Fruit fly (Drosophila melanogaster) ovary, adult (tissue): ENCODE data around the gene CG14200.

Experiments used
- CG17801 ChIP-seq: fragments of 200-800 bp; optimal IDR thresholded peaks from 2 replicates; lab custom pipeline; 2019; ENCODE audit warnings: missing biosample characterization, mild to moderate bottlenecking, missing genetic modification characterization, moderate library complexity; ENCODE audit not compliant: partially characterized antibody

The CG14200 gene

DNA sequence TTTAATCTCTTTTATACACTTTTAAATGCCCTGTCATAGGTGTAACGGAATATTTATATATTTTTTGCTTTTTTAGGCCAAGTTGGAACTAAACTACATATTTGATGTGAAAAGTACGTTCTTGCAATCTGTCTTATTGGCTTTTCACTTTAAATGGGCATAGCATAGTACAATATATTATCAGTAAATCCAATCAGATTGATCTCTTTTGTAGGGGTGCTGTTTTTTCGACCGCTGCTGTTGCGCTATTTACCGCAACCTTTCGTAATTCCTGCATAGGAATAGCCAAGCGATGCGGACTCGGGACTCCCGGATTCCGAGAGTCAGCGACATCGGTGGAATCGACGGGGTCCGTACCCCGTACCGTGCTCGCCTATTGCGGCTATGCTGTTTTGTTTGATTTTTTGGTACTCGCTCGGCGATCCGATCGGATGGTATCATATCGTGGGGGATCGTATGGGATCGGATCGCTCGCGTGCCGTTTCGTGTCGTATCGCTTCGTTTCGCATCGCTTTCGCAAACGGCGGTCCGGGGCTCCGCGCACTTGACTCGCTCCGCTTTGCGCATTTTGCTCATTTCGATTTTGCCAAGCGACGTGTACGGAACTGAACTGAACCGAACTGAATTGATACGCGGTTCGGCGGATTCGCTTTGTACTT, 2.6 kb downstream of the CG14200 start:
- peak; percentile 60 for TF ChIP-seq CG17801 (GFP tag; lab: Kevin White, UChicago)

DNA sequence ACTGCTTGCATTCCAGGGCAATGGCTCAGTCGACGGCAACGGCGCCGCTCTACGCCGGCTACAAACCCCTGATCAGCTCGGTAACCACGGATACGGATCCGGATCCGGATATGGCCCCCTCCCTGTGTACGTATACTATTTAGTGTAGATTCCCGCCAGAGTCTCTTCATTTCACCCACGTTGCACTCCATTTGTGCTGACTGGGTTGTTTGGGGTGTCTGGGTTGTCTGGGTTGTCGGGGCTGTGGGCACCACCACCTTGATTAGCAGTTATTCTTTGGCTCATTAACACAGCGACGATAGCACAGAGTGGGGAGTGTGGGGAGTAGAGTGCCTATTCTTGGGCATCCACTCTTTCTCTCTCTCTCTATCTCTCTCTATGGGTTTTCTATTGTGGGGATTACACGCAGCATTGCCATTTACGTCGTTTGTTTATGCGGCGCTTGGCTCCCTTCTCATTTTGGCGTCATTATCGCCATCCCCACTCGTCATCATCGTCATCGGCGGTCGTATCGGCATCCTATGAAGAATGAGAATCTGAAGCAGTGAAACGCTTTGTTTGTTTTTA, 3.5 kb downstream of the CG14200 start:
- TF ChIP-seq CG17801 (GFP tag; lab: Kevin White, UChicago): no peak

dm6 chrX:19501274-19501673, 6.0 kb downstream of the CG14200 start:
- no peak for TF ChIP-seq CG17801 (GFP tag; lab: Kevin White, UChicago)

DNA sequence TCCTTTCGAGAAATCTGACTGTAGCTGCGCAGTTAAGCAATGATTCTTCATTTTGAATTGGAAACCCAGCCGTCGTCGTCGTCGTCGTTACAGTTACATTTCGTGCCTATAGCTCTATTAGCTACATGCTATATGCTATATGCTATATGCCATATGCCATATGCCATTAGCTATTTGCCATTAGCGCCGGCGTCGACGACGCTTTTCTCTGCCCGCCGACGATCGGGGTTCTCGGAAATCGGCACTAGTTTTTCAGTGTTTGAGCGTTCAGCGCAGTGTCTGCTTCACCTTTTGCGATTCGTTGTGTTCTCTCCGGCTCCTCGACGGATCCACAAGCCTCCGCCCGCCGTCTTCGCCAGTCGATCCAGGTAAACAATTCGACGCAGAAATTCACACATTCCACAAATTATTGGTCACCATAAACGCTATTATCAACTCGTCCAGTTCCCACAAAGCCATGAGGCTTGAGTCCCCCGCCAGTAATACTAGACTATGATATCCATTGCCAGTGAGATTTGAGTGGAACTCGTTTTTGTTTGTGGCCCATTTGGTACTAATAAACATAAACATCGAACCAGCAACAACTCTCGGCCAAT, 9.0 kb downstream of the CG14200 start:
- TF ChIP-seq CG17801 (GFP tag; lab: Kevin White, UChicago): no peak

- peak; percentile 71 for TF ChIP-seq CG17801 (GFP tag; lab: Kevin White, UChicago)
These were observed 10.3 kb downstream of the CG14200 start for dm6 chrX:19505334-19506185.

- no peak for TF ChIP-seq CG17801 (GFP tag; lab: Kevin White, UChicago)
These were observed 14.9 kb downstream of the CG14200 start for dm6 chrX:19510204-19510603.

DNA sequence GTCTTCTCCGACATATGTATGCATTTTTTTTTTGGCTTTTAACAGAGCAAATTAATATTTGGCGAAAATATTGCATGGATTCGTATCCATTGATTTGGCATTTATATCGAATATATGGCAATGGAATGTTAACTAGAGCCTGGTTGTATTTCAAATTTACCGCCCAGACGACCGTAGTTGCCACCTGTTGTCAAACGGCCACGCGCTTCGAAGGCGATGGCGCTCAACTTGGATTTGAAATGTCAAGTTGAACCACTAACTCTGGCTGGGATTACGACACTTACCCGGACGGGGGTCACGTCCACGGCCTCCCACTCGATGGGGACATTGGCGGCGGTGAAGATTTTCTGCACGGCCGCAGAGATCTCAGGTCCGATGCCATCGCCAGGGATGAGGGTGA, 25.1 kb downstream of the CG14200 start:
- TF ChIP-seq CG17801 (GFP tag; lab: Kevin White, UChicago): no peak

DNA sequence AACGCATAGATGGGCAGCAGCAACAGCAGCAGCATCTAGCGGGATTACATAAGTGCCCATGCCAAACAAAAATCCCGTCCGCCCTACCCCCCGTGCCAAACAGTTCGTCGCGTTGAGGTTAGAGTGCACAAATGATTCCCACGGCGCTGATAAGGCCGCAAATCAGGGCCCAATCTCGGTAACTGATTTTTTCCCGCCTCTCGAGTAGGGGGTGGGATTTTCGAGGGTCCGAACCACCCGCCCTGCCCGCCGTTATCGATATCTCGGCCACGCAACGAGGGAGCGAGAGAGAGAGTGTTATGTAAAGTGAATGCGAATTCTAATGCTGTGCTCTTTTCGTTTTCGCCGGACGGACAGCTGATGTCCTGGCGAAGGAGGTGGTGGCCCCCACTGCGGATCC, 25.6 kb downstream of the CG14200 start:
- no peak for TF ChIP-seq CG17801 (GFP tag; lab: Kevin White, UChicago)

DNA sequence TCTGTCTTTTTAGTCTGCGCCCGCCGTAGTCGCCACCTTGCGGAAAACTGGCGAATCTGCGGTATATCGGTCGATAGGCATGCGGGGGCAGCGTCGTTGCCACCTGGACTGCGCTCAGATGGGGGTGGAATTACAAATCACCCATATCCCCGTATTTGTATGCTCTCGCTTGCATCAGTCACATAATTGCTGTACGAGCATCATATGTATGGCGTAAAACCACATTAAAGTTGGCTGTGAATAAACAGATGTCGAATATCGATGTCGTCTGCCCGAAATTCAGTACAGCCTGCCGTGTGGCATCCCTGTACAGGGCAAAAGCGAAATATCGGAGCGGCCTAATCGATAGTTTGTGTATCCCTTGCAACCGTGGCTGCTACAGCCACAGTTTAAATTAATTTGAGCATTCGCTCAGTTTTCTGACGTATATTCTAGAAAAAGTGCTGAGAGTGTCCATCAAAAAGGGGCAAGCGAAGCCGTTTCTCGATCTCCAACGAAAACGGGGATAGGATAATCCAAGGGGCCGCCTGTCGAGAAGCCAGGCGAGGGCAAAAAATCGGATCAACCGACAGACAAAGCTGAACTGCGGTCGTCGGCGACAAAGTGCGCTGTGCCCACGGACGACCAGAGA, 26.6 kb downstream of the CG14200 start, which contains the start of the genes Idh3a and CoRest:
Gene Idh3a (minus strand): TSS at position 58 of the 631 bp plus-strand sequence.
Gene CoRest (plus strand): TSS at position 177 of the 631 bp plus-strand sequence.
- no peak for TF ChIP-seq CG17801 (GFP tag; lab: Kevin White, UChicago)

DNA sequence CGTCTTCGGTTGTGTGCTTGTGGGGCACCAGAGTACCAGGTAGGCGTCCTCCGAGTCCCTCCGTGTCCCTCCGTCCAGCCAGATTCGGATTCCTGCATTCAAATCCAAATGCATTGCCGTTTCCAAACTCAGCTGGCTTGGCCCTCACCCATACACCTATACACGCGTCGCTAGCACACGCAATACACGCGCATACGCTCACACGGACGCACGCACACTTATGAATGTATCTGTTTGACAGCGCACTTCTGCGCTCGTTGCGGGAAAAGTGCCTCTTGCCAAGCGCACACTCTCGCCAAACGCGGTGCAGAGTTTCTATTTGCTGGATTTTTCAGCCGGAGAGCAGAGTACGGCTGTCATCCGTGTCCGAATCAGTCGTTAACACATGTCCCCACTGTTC, 27.3 kb downstream of the CG14200 start:
- TF ChIP-seq CG17801 (GFP tag; lab: Kevin White, UChicago): no peak

DNA sequence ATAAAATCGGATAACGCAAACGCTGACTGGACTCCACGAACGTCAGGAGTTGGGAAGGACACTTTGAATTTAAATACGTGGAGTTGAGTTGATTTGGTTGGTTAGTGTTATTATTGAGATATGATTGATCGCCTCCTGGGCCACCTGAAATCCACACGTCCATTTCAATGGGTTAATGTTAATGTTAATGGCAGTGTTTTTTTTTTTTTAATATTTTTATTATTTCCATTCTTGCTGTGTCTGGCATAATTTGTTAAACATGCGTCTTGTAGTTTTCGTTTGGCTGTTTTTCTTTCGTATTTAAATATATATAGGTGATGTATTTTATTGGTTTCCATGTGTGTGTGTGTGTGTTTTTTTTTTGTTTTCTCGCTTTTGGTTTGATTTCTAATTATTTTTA, 36.3 kb downstream of the CG14200 start, which contains the start of gene CG12231:
Gene CG12231 (minus strand): TSS at position 101 of the 400 bp plus-strand sequence.
- TF ChIP-seq CG17801 (GFP tag; lab: Kevin White, UChicago): no peak

DNA sequence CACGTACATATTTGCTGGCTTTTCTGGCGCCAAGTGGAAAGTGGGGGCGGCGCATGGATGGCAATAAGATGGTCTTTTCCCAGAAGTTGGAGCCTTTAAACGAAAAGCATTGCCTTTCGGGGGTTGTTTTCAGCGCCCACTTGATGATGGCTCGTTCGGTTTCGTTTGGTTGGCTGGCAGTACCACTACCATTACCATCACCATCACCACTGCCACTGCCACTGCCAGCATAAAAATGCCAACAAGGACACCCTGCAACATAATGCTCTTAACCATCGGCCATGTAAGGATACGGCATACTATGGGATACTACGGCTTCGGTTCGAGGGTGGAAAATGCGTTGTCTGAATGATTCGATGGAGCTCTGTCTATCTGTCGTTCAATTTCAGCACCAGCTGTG, 40.1 kb downstream of the CG14200 start:
- no peak for TF ChIP-seq CG17801 (GFP tag; lab: Kevin White, UChicago)

DNA sequence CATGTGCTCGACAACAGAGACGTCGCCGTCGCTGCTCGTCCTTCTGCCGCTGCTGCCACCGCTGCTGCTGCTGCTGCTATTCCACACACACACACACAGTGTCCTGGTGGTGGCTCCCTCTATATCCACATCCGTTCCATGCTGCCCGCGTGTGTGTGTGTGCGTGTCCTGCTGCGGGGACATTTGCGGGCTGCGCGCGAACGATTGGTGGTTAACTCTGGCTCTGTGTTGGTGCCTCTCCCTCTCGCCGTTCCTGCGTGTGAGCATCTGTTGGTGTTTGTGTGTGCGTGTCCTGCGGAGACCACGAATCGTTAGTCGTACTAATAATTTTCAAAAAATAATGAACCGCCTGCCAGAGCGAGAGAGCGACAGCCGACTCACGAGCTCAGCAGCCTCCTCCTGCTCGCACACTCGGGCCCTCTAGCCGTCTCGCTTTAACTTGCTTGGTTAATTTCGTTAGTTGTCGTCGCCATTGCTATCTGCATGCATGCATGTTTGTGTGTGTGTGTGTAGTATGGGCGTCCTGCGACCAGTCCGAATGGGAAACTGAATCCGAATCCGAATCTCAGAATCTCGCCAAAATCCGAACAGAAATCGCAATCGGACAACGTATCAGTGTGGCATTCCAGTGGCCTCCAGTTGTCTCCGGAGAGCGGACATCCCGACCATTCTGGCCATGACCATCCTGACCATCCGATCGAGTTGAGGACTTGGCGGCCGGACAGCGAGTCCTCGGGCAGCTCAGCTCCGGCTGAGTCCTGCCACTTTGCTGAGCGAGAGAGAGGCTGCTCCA, 50.8 kb downstream of the CG14200 start:
- no peak for TF ChIP-seq CG17801 (GFP tag; lab: Kevin White, UChicago)

dm6 chrX:19546658-19547038, 51.3 kb downstream of the CG14200 start:
- no peak for TF ChIP-seq CG17801 (GFP tag; lab: Kevin White, UChicago)
